Worm (Caenorhabditis elegans): ENCODE data around the gene ZK643.5.

ZK643.5 gene

DNA sequence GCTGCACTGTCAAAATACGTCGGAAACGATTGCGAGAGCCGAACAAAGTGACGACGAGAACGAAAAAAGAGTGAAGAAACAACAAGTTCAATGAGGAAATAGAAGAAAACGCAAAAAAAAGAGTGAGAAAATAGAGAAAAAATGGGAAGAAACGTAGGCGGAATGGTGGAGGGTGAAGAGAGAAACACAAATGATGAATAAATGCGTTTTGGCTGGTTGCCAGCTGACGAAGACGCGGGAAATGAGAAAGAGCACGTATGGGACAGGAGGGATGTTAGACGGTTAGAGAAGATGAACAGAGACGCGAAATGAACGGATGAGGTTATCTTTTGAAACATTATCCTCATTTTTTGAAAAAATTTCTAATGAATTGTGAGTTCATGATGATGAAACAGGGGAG lies 29.0 kb upstream of the ZK643.5 start:
- peak; percentile 69 for TF ChIP-seq zag-1 (tag; optimal IDR thresholded peaks at IDR 0.05)
- TF ChIP-seq sem-4 (tag; optimal IDR thresholded peaks at IDR 0.05): peak; percentile 61
- TF ChIP-seq lin-39 (tag; optimal IDR thresholded peaks at IDR 0.05): no peak
- peak; percentile 83 for TF ChIP-seq sma-9 (GFP tag; optimal IDR thresholded peaks at IDR 0.05)
- TF ChIP-seq sma-9 (tag; optimal IDR thresholded peaks at IDR 0.05): no peak
- TF ChIP-seq nhr-77 (tag; optimal IDR thresholded peaks at IDR 0.05): no peak
- TF ChIP-seq skn-1 (tag; optimal IDR thresholded peaks at IDR 0.05): no peak
- TF ChIP-seq nhr-6 (tag; optimal IDR thresholded peaks at IDR 0.05): peak; percentile 63
- peak; percentile 46 for TF ChIP-seq lin-13 (GFP tag; optimal IDR thresholded peaks at IDR 0.05)
- peak; percentile 40 for TF ChIP-seq fos-1 (tag; optimal IDR thresholded peaks at IDR 0.05)
- no peak for TF ChIP-seq nhr-10 (tag; optimal IDR thresholded peaks at IDR 0.05)
- TF ChIP-seq C34F6.9 (tag; optimal IDR thresholded peaks at IDR 0.05): peak; percentile 85
- peak; percentile 90 for TF ChIP-seq nhr-129 (tag; optimal IDR thresholded peaks at IDR 0.05)
- no peak for TF ChIP-seq aly-2 (tag; optimal IDR thresholded peaks at IDR 0.05)
- no peak for TF ChIP-seq gmeb-1 (tag; optimal IDR thresholded peaks at IDR 0.05)
- TF ChIP-seq elt-3 (tag; optimal IDR thresholded peaks at IDR 0.05): no peak
- no peak for TF ChIP-seq unc-62 (GFP tag; optimal IDR thresholded peaks at IDR 0.05)
- TF ChIP-seq mab-5 (tag; optimal IDR thresholded peaks at IDR 0.05): peak; percentile 21
- peak; percentile 36 for TF ChIP-seq lin-11 (tag; optimal IDR thresholded peaks at IDR 0.05)
- TF ChIP-seq nhr-25 (tag; optimal IDR thresholded peaks at IDR 0.05): peak; percentile 38
- TF ChIP-seq Y55F3AM.14 (GFP tag; optimal IDR thresholded peaks at IDR 0.05): no peak
- no peak for TF ChIP-seq nhr-23 (tag; optimal IDR thresholded peaks at IDR 0.05)
- TF ChIP-seq peb-1 (tag; optimal IDR thresholded peaks at IDR 0.05): no peak
- TF ChIP-seq mdl-1 (tag; optimal IDR thresholded peaks at IDR 0.05): peak in 1 of 2 experiments; percentile 37
- no peak for TF ChIP-seq nhr-21 (tag; optimal IDR thresholded peaks at IDR 0.05)
- TF ChIP-seq unc-55 (GFP tag; optimal IDR thresholded peaks at IDR 0.05): peak; percentile 87
- no peak for TF ChIP-seq ztf-1 (GFP tag; conservative IDR thresholded peaks at IDR 0.05)
- TF ChIP-seq ceh-82 (tag; optimal IDR thresholded peaks at IDR 0.05): no peak
- TF ChIP-seq ztf-4 (tag; optimal IDR thresholded peaks at IDR 0.05): peak; percentile 82
- no peak for TF ChIP-seq nhr-11 (tag; optimal IDR thresholded peaks at IDR 0.05)
- TF ChIP-seq unc-39 (tag; optimal IDR thresholded peaks at IDR 0.05): no peak
- TF ChIP-seq ama-1 (optimal IDR thresholded peaks at IDR 0.05): no peak
- TF ChIP-seq snpc-4 (tag; optimal IDR thresholded peaks at IDR 0.05): no peak
- no peak for TF ChIP-seq mbf-1 (tag; optimal IDR thresholded peaks at IDR 0.05)
- TF ChIP-seq R02D3.7 (tag; optimal IDR thresholded peaks at IDR 0.05): no peak
- peak in 1 of 2 experiments; percentile 78 for TF ChIP-seq lsy-2 (tag; optimal IDR thresholded peaks at IDR 0.05)
- TF ChIP-seq dmd-4 (tag; optimal IDR thresholded peaks at IDR 0.05): no peak
- TF ChIP-seq blmp-1 (tag; optimal IDR thresholded peaks at IDR 0.05; ENCODE audit: insufficient read depth): no peak
- no peak for TF ChIP-seq ceh-16 (tag; optimal IDR thresholded peaks at IDR 0.05)
- peak; percentile 59 for TF ChIP-seq egl-27 (tag; optimal IDR thresholded peaks at IDR 0.05)
- no peak for TF ChIP-seq ZK546.5 (tag; optimal IDR thresholded peaks at IDR 0.05)
- peak; percentile 77 for TF ChIP-seq crh-2 (tag; optimal IDR thresholded peaks at IDR 0.05)
- TF ChIP-seq nhr-12 (tag; optimal IDR thresholded peaks at IDR 0.05): no peak
- TF ChIP-seq F13H6.1 (tag; optimal IDR thresholded peaks at IDR 0.05): peak; percentile 90
- no peak for TF ChIP-seq alr-1 (tag; optimal IDR thresholded peaks at IDR 0.05)
- TF ChIP-seq sma-3 (GFP tag; optimal IDR thresholded peaks at IDR 0.05): peak; percentile 4

DNA sequence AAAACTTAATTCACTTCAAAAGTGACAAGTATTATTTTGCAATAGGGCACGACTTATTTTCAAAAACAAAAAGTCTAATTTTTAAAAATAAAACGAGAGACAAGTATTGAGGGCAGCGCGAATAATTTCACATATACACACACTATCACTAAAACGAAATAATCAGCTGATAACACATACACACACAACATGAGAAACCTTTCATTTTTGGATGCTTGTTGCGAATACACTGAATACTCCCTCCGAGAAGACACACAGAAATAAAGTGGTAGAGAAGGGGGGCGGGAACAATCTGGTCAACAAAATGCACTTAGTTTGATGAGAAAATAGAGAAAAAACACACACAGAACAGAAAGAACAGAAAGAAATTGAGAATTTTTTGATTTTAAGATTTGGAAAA lies 28.4 kb upstream of the ZK643.5 start:
- TF ChIP-seq fos-1 (tag; optimal IDR thresholded peaks at IDR 0.05): peak; percentile 27
- TF ChIP-seq sma-9 (GFP tag; optimal IDR thresholded peaks at IDR 0.05): no peak
- no peak for TF ChIP-seq sma-9 (tag; optimal IDR thresholded peaks at IDR 0.05)
- peak; percentile 10 for TF ChIP-seq ama-1 (optimal IDR thresholded peaks at IDR 0.05)

Measured in whole organism, L2 larva.